Fruit fly (Drosophila melanogaster) whole organism, embryonic: ENCODE data around the gene CG16826.
A peak's percentile ranks its signal among the peaks of the same experiment; 100 is the strongest.

Source experiments
- ATbp ChIP-seq: fragments of 200-800 bp; sonication (Bioruptor generic); optimal IDR thresholded peaks from 2 replicates; lab custom pipeline; 2017; ENCODE audit warnings: missing biosample characterization, mild to moderate bottlenecking, missing genetic modification characterization, missing genetic modification reagents
- Ada2b ChIP-seq: fragments of 200-800 bp; sonication (Bioruptor generic); IDR thresholded peaks from 2 replicates; pipeline ENCODE4 v1.3.6; 2022; ENCODE audit warnings: missing biosample characterization, missing genetic modification characterization
- Awh ChIP-seq: fragments of 200-800 bp; sonication (Bioruptor generic); IDR thresholded peaks from 2 replicates; pipeline ENCODE4, ENCODE4 v1.3.6; 2022; ENCODE audit warnings: missing biosample characterization, missing genetic modification characterization
- BEAF-32 ChIP-seq: fragments of 200-800 bp; sonication (Bioruptor generic); optimal IDR thresholded peaks from 3 replicates; lab custom pipeline; 2017; ENCODE audit warnings: missing biosample characterization, missing genetic modification characterization, mild to moderate bottlenecking, moderate library complexity, missing genetic modification reagents
- CG11696 ChIP-seq: fragments of 200-800 bp; sonication (Bioruptor generic); IDR thresholded peaks from 2 replicates; pipeline ENCODE4 v1.3.6; 2022; ENCODE audit warnings: missing biosample characterization, missing genetic modification characterization
- CG13287 ChIP-seq: fragments of 200-800 bp; sonication (Bioruptor generic); IDR thresholded peaks from 2 replicates; pipeline ENCODE4 v1.3.6; 2022; ENCODE audit warnings: missing biosample characterization, missing genetic modification characterization; ENCODE audit not compliant: partially characterized antibody
- CG13424 ChIP-seq: fragments of 200-800 bp; sonication (Bioruptor generic); optimal IDR thresholded peaks from 2 replicates; lab custom pipeline; 2019; ENCODE audit warnings: missing biosample characterization, mild to moderate bottlenecking, missing genetic modification characterization, moderate library complexity
- CG14710 ChIP-seq: fragments of 200-800 bp; sonication (Bioruptor generic); optimal IDR thresholded peaks from 3 replicates; lab custom pipeline; 2019; ENCODE audit warnings: missing biosample characterization, mild to moderate bottlenecking, missing genetic modification characterization, moderate library complexity
- CG15514 ChIP-seq: fragments of 200-800 bp; sonication (Bioruptor generic); optimal IDR thresholded peaks from 3 replicates; lab custom pipeline; 2017; ENCODE audit warnings: missing biosample characterization, missing genetic modification characterization, mild to moderate bottlenecking, moderate library complexity, missing genetic modification reagents
- CG17361 ChIP-seq: fragments of 200-800 bp; sonication (Bioruptor generic); IDR thresholded peaks from 3 replicates; pipeline ENCODE4 v1.3.6; 2022; ENCODE audit warnings: missing biosample characterization, missing genetic modification characterization
- CG18262 ChIP-seq: fragments of 200-800 bp; optimal IDR thresholded peaks from 3 replicates; lab custom pipeline; 2019; ENCODE audit warnings: missing biosample characterization, mild to moderate bottlenecking, missing genetic modification characterization, moderate library complexity
- CG2116 ChIP-seq: fragments of 200-800 bp; sonication (Bioruptor generic); optimal IDR thresholded peaks from 3 replicates; lab custom pipeline; 2018; ENCODE audit warnings: missing biosample characterization, mild to moderate bottlenecking, missing genetic modification characterization
- CG2712 ChIP-seq: fragments of 200-800 bp; optimal IDR thresholded peaks from 3 replicates; lab custom pipeline; 2019; ENCODE audit warnings: missing biosample characterization, mild to moderate bottlenecking, missing genetic modification characterization, moderate library complexity
- CG30020 ChIP-seq: fragments of 200-800 bp; optimal IDR thresholded peaks from 2 replicates; lab custom pipeline; 2019; ENCODE audit warnings: missing biosample characterization, mild to moderate bottlenecking, missing genetic modification characterization, moderate library complexity
- CG7271 ChIP-seq: fragments of 200-800 bp; sonication (Bioruptor generic); optimal IDR thresholded peaks from 2 replicates; lab custom pipeline; 2018; ENCODE audit warnings: missing biosample characterization, mild to moderate bottlenecking, missing genetic modification characterization, moderate library complexity
- CG8290 ChIP-seq, 3 experiments: fragments of 200-800 bp; sonication (Bioruptor generic); optimal IDR thresholded peaks; 2 replicates each; lab custom pipeline; 2016 to 2019; ENCODE audit warnings: missing biosample characterization in 3 of 3, missing genetic modification characterization in 3 of 3, mild to moderate bottlenecking in 2 of 3, moderate library complexity in 1 of 3
- CG8944 ChIP-seq: fragments of 200-800 bp; sonication (Bioruptor generic); optimal IDR thresholded peaks from 3 replicates; lab custom pipeline; 2016; ENCODE audit warnings: missing biosample characterization, missing genetic modification characterization
- CG9437 ChIP-seq: fragments of 200-800 bp; sonication (Bioruptor generic); optimal IDR thresholded peaks from 2 replicates; lab custom pipeline; 2018; ENCODE audit warnings: missing biosample characterization, mild to moderate bottlenecking, missing genetic modification characterization
- CG9932 ChIP-seq: fragments of 200-800 bp; sonication (Bioruptor generic); IDR thresholded peaks from 2 replicates; pipeline ENCODE4 v1.3.6; 2022; ENCODE audit warnings: missing biosample characterization, missing genetic modification characterization
- Dll ChIP-seq: fragments of 200-800 bp; sonication (Bioruptor generic); IDR thresholded peaks from 4 replicates; pipeline ENCODE4 v1.3.6; 2022; ENCODE audit warnings: missing biosample characterization, missing genetic modification characterization; ENCODE audit not compliant: partially characterized antibody
- Dp ChIP-seq: fragments of 200-800 bp; sonication (Bioruptor generic); optimal IDR thresholded peaks from 2 replicates; lab custom pipeline; 2018; ENCODE audit warnings: missing biosample characterization, mild to moderate bottlenecking, missing genetic modification characterization, moderate library complexity
- E2f2 ChIP-seq: fragments of 200-800 bp; sonication (Bioruptor generic); IDR thresholded peaks from 2 replicates; pipeline ENCODE4 v1.3.6; 2022; ENCODE audit warnings: missing biosample characterization, missing genetic modification characterization
- Fer3 ChIP-seq: fragments of 200-800 bp; sonication (Bioruptor generic); optimal IDR thresholded peaks from 2 replicates; lab custom pipeline; 2018; ENCODE audit warnings: missing biosample characterization, mild to moderate bottlenecking, missing genetic modification characterization, moderate library complexity
- Hr3 ChIP-seq: fragments of 200-800 bp; sonication (Bioruptor generic); optimal IDR thresholded peaks from 3 replicates; lab custom pipeline; 2016; ENCODE audit warnings: missing biosample characterization, missing genetic modification characterization
- Lpt ChIP-seq: fragments of >200 bp; optimal IDR thresholded peaks from 2 replicates; lab custom pipeline; 2018; ENCODE audit warnings: missing biosample characterization, missing genetic modification characterization
- Scr ChIP-seq: fragments of 200-800 bp; sonication (Bioruptor generic); IDR thresholded peaks from 2 replicates; pipeline ENCODE4 v1.3.6; 2022; ENCODE audit warnings: missing biosample characterization, missing genetic modification characterization; ENCODE audit not compliant: partially characterized antibody
- Sry-β ChIP-seq: fragments of 200-800 bp; sonication (Bioruptor generic); optimal IDR thresholded peaks from 2 replicates; lab custom pipeline; 2018; ENCODE audit warnings: missing biosample characterization, mild to moderate bottlenecking, missing genetic modification characterization, moderate library complexity
- Sry-δ ChIP-seq: fragments of 200-800 bp; sonication (Bioruptor generic); optimal IDR thresholded peaks from 2 replicates; lab custom pipeline; 2016; ENCODE audit warnings: missing biosample characterization, missing genetic modification characterization
- Xbp1 ChIP-seq: fragments of 200-800 bp; sonication (Bioruptor generic); optimal IDR thresholded peaks from 3 replicates; lab custom pipeline; 2016; ENCODE audit warnings: missing biosample characterization, mild to moderate bottlenecking, missing genetic modification characterization
- YL-1 ChIP-seq: fragments of 200-800 bp; sonication (Bioruptor generic); optimal IDR thresholded peaks from 3 replicates; lab custom pipeline; 2017; ENCODE audit warnings: missing biosample characterization, mild to moderate bottlenecking, missing genetic modification characterization
- bab2 ChIP-seq: fragments of 200-800 bp; sonication (Bioruptor generic); optimal IDR thresholded peaks from 2 replicates; lab custom pipeline; 2016; ENCODE audit warnings: missing biosample characterization, missing genetic modification characterization
- btn ChIP-seq: fragments of 200-800 bp; sonication (Bioruptor generic); optimal IDR thresholded peaks from 2 replicates; lab custom pipeline; 2016; ENCODE audit warnings: missing biosample characterization, missing genetic modification characterization
- jing ChIP-seq: fragments of 200-800 bp; sonication (Bioruptor generic); optimal IDR thresholded peaks from 2 replicates; lab custom pipeline; 2018; ENCODE audit warnings: missing biosample characterization, mild to moderate bottlenecking, missing genetic modification characterization
- lilli ChIP-seq: fragments of 200-800 bp; sonication (Bioruptor generic); optimal IDR thresholded peaks from 3 replicates; lab custom pipeline; 2016; ENCODE audit warnings: missing biosample characterization, missing genetic modification characterization
- onecut ChIP-seq: fragments of 200-800 bp; sonication (Bioruptor generic); IDR thresholded peaks from 2 replicates; pipeline ENCODE4 v1.3.6; 2022; ENCODE audit warnings: missing biosample characterization, missing genetic modification characterization
- peb ChIP-seq: fragments of 200-800 bp; sonication (Bioruptor generic); IDR thresholded peaks from 2 replicates; pipeline ENCODE4 v1.3.6; 2022; ENCODE audit warnings: missing biosample characterization, missing genetic modification characterization
- pho ChIP-seq: fragments of 200-800 bp; sonication (Bioruptor generic); optimal IDR thresholded peaks from 2 replicates; lab custom pipeline; 2016; ENCODE audit warnings: missing biosample characterization, missing genetic modification characterization
- phol ChIP-seq: fragments of 200-800 bp; sonication (Bioruptor generic); optimal IDR thresholded peaks from 3 replicates; lab custom pipeline; 2018; ENCODE audit warnings: missing biosample characterization, mild to moderate bottlenecking, missing genetic modification characterization, moderate library complexity
- prd ChIP-seq, 3 experiments: fragments of >200 bp in 2 of 3; fragments of 200-800 bp in 1 of 3; sonication (Bioruptor generic) in 1 of 3; optimal IDR thresholded peaks in 2 of 3; IDR thresholded peaks in 1 of 3; 2 replicates in 2 of 3; 3 replicates in 1 of 3; pipeline versions ENCODE4 v1.3.6 to Lab custom; 2017 to 2022; ENCODE audit warnings: missing biosample characterization in 1 of 3, missing genetic modification characterization in 1 of 3
- rib ChIP-seq: fragments of 200-800 bp; sonication (Bioruptor generic); IDR thresholded peaks from 2 replicates; pipeline ENCODE4 v1.3.6; 2022; ENCODE audit warnings: missing biosample characterization, missing genetic modification characterization
- scrt ChIP-seq: fragments of 200-800 bp; sonication (Bioruptor generic); optimal IDR thresholded peaks from 2 replicates; lab custom pipeline; 2018; ENCODE audit warnings: missing biosample characterization, mild to moderate bottlenecking, missing genetic modification characterization, moderate library complexity
- sens ChIP-seq: fragments of 200-800 bp; sonication (Bioruptor generic); peaks from one replicate; lab custom pipeline; 2016; ENCODE audit warnings: missing biosample characterization, missing genetic modification characterization
- sisA ChIP-seq: fragments of 200-800 bp; sonication (Bioruptor generic); IDR thresholded peaks from 2 replicates; pipeline ENCODE4 v1.3.6; 2022; ENCODE audit warnings: missing biosample characterization, missing genetic modification characterization
- slbo ChIP-seq: fragments of 200-800 bp; sonication (Bioruptor generic); IDR thresholded peaks from 2 replicates; pipeline ENCODE4 v1.3.6; 2022; ENCODE audit warnings: missing biosample characterization, missing genetic modification characterization
- stwl ChIP-seq: fragments of 200-800 bp; sonication (Bioruptor generic); optimal IDR thresholded peaks from 3 replicates; lab custom pipeline; 2018; ENCODE audit warnings: missing biosample characterization, mild to moderate bottlenecking, missing genetic modification characterization, moderate library complexity
- sug ChIP-seq: fragments of 200-800 bp; optimal IDR thresholded peaks from 2 replicates; lab custom pipeline; 2019; ENCODE audit warnings: missing biosample characterization, mild to moderate bottlenecking, missing genetic modification characterization, moderate library complexity
- tup ChIP-seq: fragments of 200-800 bp; sonication (Bioruptor generic); optimal IDR thresholded peaks from 2 replicates; lab custom pipeline; 2016; ENCODE audit warnings: missing biosample characterization, mild to moderate bottlenecking, missing genetic modification characterization, moderate library complexity
- wek ChIP-seq: fragments of 200-800 bp; sonication (Bioruptor generic); optimal IDR thresholded peaks from 3 replicates; lab custom pipeline; 2018; ENCODE audit warnings: missing biosample characterization, mild to moderate bottlenecking, missing genetic modification characterization, moderate library complexity

CG16826 gene

DNA sequence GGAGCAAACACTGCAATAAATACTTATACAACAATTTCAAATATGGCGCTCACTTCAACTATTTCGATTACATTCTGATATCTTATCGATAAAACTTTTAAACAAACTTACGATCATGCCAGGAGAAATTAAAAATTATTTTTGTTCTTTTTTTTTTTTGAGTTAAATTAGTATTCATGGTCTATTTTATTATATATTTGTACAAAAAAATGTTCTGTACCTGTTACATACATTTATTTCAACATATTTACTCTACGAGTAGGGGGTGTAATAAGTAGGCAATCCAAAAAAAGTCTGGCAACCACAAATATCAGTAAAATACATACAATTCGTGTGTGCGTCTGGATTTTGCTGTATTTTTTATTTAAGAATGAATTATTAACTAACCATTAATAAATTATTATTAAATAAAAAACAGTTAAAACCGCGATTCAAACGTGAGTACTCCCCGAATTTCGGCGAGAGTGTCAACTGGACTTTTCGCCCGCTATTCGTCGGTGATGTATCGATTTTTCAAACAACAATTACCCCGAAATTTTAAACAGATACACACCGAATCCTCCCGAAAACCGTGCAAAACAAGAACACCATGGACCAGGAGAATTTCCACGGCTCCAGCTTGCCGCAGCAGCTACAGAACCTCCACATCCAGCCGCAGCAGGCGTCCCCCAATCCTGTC lies 34.9 kb downstream of the CG16826 start, which contains the start of gene loqs:
Gene loqs (plus strand): TSS at position 302 of the 679 bp plus-strand sequence.
- TF ChIP-seq onecut (GFP tag; lab: Robert Waterston, UW) (peak; percentile 99), CG11696 (GFP tag; lab: Robert Waterston, UW) (no peak), CG9932 (GFP tag; lab: Robert Waterston, UW) (peak; percentile 55), Fer3 (tag; lab: Kevin White, UChicago) (no peak), btn (GFP tag; lab: Kevin White, UChicago) (no peak), prd (optimal IDR thresholded peaks at IDR 0.05; lab: Kevin White, UChicago) (no peak), prd (GFP tag; IDR thresholded peaks at IDR 0.05; lab: Robert Waterston, UW) (0 out of 3 replicates have a peak, but pooled peaks have one; percentile 7), lilli (GFP tag; lab: Kevin White, UChicago) (peak; percentile 24), peb (GFP tag; lab: Robert Waterston, UW) (no peak), CG8290 (GFP tag; optimal IDR thresholded peaks at IDR 0.05; lab: Kevin White, UChicago) (peak; percentile 52), CG8290 (tag; optimal IDR thresholded peaks at IDR 0.05; lab: Kevin White, UChicago) (no peak), CG9437 (GFP tag; lab: Kevin White, UChicago) (no peak), wek (GFP tag; lab: Kevin White, UChicago) (no peak), Xbp1 (GFP tag; lab: Kevin White, UChicago) (peak; percentile 8), Scr (GFP tag; lab: Robert Waterston, UW) (peak; percentile 51), rib (GFP tag; lab: Robert Waterston, UW) (no peak), Sry-β (no peak), sug (tag; lab: Kevin White, UChicago) (peak; percentile 36), Dp (GFP tag; lab: Kevin White, UChicago) (peak; percentile 77), ATbp (GFP tag; lab: Kevin White, UChicago) (no peak), Ada2b (peak; percentile 10; the same call in 1 of the 2 replicates), BEAF-32 (GFP tag; lab: Kevin White, UChicago) (peak; percentile 45), Sry-δ (GFP tag; lab: Kevin White, UChicago) (peak; percentile 4), pho (GFP tag; lab: Kevin White, UChicago) (no peak), phol (tag; lab: Kevin White, UChicago) (peak; percentile 48), sens (GFP tag; lab: Kevin White, UChicago) (peak; percentile 32), Dll (peak; percentile 73), CG30020 (peak; percentile 55), CG14710 (tag; lab: Kevin White, UChicago) (peak; percentile 62), YL-1 (peak; percentile 34), sisA (GFP tag; lab: Robert Waterston, UW) (no peak), CG8944 (GFP tag; lab: Kevin White, UChicago) (no peak), stwl (peak; percentile 50), CG15514 (GFP tag; lab: Kevin White, UChicago) (peak; percentile 18), jing (GFP tag; lab: Kevin White, UChicago) (no peak), CG7271 (tag; lab: Kevin White, UChicago) (no peak), CG13424 (tag; lab: Kevin White, UChicago) (peak; percentile 31), CG2116 (GFP tag; lab: Kevin White, UChicago) (peak; percentile 83), CG13287 (GFP tag; lab: Robert Waterston, UW) (peak; percentile 67), scrt (GFP tag; lab: Kevin White, UChicago) (no peak), bab2 (no peak), CG2712 (peak; percentile 34), E2f2 (GFP tag; lab: Robert Waterston, UW) (peak; percentile 83), CG17361 (GFP tag; lab: Robert Waterston, UW) (0 out of 3 replicates have a peak, but pooled peaks have one; percentile 27), tup (GFP tag; lab: Kevin White, UChicago) (no peak), slbo (peak; percentile 46; the same call in 1 of the 2 replicates), Hr3 (peak; percentile 6), CG18262 (tag; lab: Kevin White, UChicago) (peak; percentile 7), Lpt (no peak), Awh (no peak)
